Worm (Caenorhabditis elegans) whole organism, midembryonic: ENCODE measurements around the gene itm-2.

Experiments
- T22C8.4 ChIP-seq: fragments of 200-800 bp; sonication (Bioruptor generic); IDR thresholded peaks from 2 replicates; pipeline ENCODE4 v1.3.6; 2022; ENCODE audit warnings: missing genetic modification characterization, missing compliant biosample characterization
- flt-1 ChIP-seq: fragments of 200-800 bp; sonication (Bioruptor generic); IDR thresholded peaks from 2 replicates; pipeline ENCODE4 v1.3.6; 2022; ENCODE audit warnings: missing genetic modification characterization, missing compliant biosample characterization
- klf-2 ChIP-seq: fragments of 200-800 bp; sonication (Bioruptor generic); conservative IDR thresholded peaks from 2 replicates; pipeline ENCODE4 v1.3.6; 2022; ENCODE audit warnings: missing genetic modification reagents, missing genetic modification characterization, missing compliant biosample characterization
- med-1 ChIP-seq: sonication (generic microtip); optimal IDR thresholded peaks from 2 replicates; lab custom pipeline; 2017; ENCODE audit warnings: missing genetic modification characterization, mild to moderate bottlenecking, missing compliant biosample characterization, antibody characterized with exemption, missing genetic modification reagents; ENCODE audit not compliant: insufficient read depth
- ref-1 ChIP-seq: fragments of 200-800 bp; sonication (Bioruptor generic); conservative IDR thresholded peaks from 2 replicates; pipeline ENCODE4 v1.3.6; 2022; ENCODE audit warnings: missing genetic modification reagents, missing genetic modification characterization, missing compliant biosample characterization
- tab-1 ChIP-seq: fragments of 200-800 bp; sonication (Bioruptor generic); IDR thresholded peaks from 2 replicates; pipeline ENCODE4 v1.3.6; 2022; ENCODE audit warnings: missing genetic modification characterization, missing compliant biosample characterization
- ztf-23 ChIP-seq: fragments of 200-800 bp; sonication (Bioruptor generic); IDR thresholded peaks from 2 replicates; pipeline ENCODE4 v1.3.6; 2022; ENCODE audit warnings: missing genetic modification reagents, missing genetic modification characterization, missing compliant biosample characterization
- ztf-29 ChIP-seq: fragments of 200-800 bp; sonication (Bioruptor generic); IDR thresholded peaks from 2 replicates; pipeline ENCODE4 v1.3.6; 2022; ENCODE audit warnings: missing genetic modification reagents, missing genetic modification characterization, missing compliant biosample characterization

ce11 chrX:5450773-5451447 lies 5.9 kb downstream of the itm-2 start, which contains the start of gene C25F6.6:
- TF ChIP-seq flt-1 (GFP tag; lab: Robert Waterston, UW) (no peak), klf-2 (GFP tag; lab: Robert Waterston, UW) (no peak), T22C8.4 (GFP tag; lab: Robert Waterston, UW) (no peak), ref-1 (GFP tag; lab: Robert Waterston, UW) (no peak), tab-1 (no peak), med-1 (GFP tag; lab: Kevin White, UChicago) (no peak), ztf-23 (no peak), ztf-29 (GFP tag; lab: Robert Waterston, UW) (no peak)
